Fruit fly (Drosophila melanogaster) whole organism, prepupa: ENCODE measurements around the gene C901.

ENCODE experiments used
- CG6808 ChIP-seq: fragments of 200-800 bp; sonication (Bioruptor generic); optimal IDR thresholded peaks from 3 replicates; lab custom pipeline; 2017; ENCODE audit warnings: missing biosample characterization, missing genetic modification characterization, mild to moderate bottlenecking, moderate library complexity, missing genetic modification reagents
- CG6854 ChIP-seq: fragments of 200-800 bp; sonication (Bioruptor generic); optimal IDR thresholded peaks from 2 replicates; lab custom pipeline; 2017; ENCODE audit warnings: missing biosample characterization, mild to moderate bottlenecking, missing genetic modification characterization
- Ets21C ChIP-seq: fragments of 200-800 bp; sonication (Bioruptor generic); optimal IDR thresholded peaks from 3 replicates; lab custom pipeline; 2016; ENCODE audit warnings: missing biosample characterization, missing genetic modification characterization
- acj6 ChIP-seq: fragments of 200-800 bp; sonication (Bioruptor generic); optimal IDR thresholded peaks from 3 replicates; lab custom pipeline; 2016; ENCODE audit warnings: missing biosample characterization, missing genetic modification characterization
- cyc ChIP-seq: fragments of 200-800 bp; sonication (Bioruptor generic); optimal IDR thresholded peaks from 3 replicates; lab custom pipeline; 2016; ENCODE audit warnings: missing biosample characterization, missing genetic modification characterization
- fd59A ChIP-seq: fragments of 200-800 bp; sonication (Bioruptor generic); optimal IDR thresholded peaks from 2 replicates; lab custom pipeline; 2017; ENCODE audit warnings: missing biosample characterization, mild to moderate bottlenecking, missing genetic modification characterization, missing genetic modification reagents
- lz ChIP-seq: fragments of 200-800 bp; sonication (Bioruptor generic); optimal IDR thresholded peaks from 3 replicates; lab custom pipeline; 2016; ENCODE audit warnings: missing biosample characterization, missing genetic modification characterization
- ss ChIP-seq, 2 experiments: fragments of 200-800 bp; sonication (Bioruptor generic); optimal IDR thresholded peaks; 2 replicates in 1 of 2; 3 replicates in 1 of 2; lab custom pipeline; 2017 to 2018; ENCODE audit warnings: mild to moderate bottlenecking in 2 of 2, missing biosample characterization in 2 of 2, missing genetic modification characterization in 2 of 2, moderate library complexity in 1 of 2

DNA sequence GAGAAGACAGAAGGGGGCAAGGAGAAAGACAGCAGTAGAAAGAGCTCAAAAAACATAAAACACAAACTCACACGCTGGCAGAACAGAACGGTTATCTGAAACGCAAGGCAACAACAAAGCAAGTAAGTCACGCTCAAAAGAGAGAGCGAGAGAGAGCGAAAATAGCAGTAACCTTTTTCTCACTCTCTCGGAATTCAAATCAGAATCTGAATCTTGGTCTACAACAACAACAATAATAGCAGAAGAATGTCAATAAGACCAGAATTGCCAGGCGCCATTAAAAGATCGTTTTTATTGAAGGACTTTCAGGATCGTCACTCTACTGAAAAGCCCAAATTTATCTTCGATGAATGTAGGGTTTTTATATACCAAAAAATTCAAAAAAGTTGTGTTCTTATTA lies 35.7 kb downstream of the C901 start:
- TF ChIP-seq lz: no peak
- TF ChIP-seq fd59A (GFP tag; lab: Kevin White, UChicago): no peak
- TF ChIP-seq Ets21C: no peak
- no peak for TF ChIP-seq acj6 (GFP tag; lab: Kevin White, UChicago)
- no peak for TF ChIP-seq cyc (GFP tag; lab: Kevin White, UChicago)
- TF ChIP-seq CG6854 (GFP tag; lab: Kevin White, UChicago): no peak
- no peak for TF ChIP-seq ss (GFP tag; optimal IDR thresholded peaks at IDR 0.05; lab: Kevin White, UChicago)
- no peak for TF ChIP-seq CG6808
